Worm (Caenorhabditis elegans) whole organism, L2 larva: ENCODE results near the gene pbs-3.
"Not testable (repeated sequence)": the region's sequence is repeated elsewhere in the genome, so short reads cannot be mapped to it uniquely, and the experiment has no call there.

Experiments
- R02D3.7 ChIP-seq: fragments of 150-350 bp; optimal IDR thresholded peaks from 2 replicates; lab custom pipeline; 2014; ENCODE audit warnings: missing biosample characterization, missing genetic modification characterization
- ama-1 ChIP-seq: fragments of 150-350 bp; optimal IDR thresholded peaks from 2 replicates; lab custom pipeline; 2018; ENCODE audit warnings: inconsistent platforms
- blmp-1 ChIP-seq: sonication (generic microtip); optimal IDR thresholded peaks from 2 replicates; lab custom pipeline; 2017; ENCODE audit warnings: missing genetic modification characterization, mild to moderate bottlenecking, missing compliant biosample characterization, antibody characterized with exemption, moderate library complexity; ENCODE audit not compliant: insufficient read depth
- crh-2 ChIP-seq: sonication (generic microtip); optimal IDR thresholded peaks from 2 replicates; lab custom pipeline; 2017; ENCODE audit warnings: missing biosample characterization, missing genetic modification characterization
- fos-1 ChIP-seq: fragments of 150-350 bp; optimal IDR thresholded peaks from 2 replicates; lab custom pipeline; 2014; ENCODE audit warnings: missing biosample characterization, missing genetic modification characterization
- lin-39 ChIP-seq: fragments of 150-350 bp; optimal IDR thresholded peaks from 2 replicates; lab custom pipeline; 2014; ENCODE audit warnings: missing biosample characterization, missing genetic modification reagents, missing genetic modification characterization
- lsy-2 ChIP-seq, 2 experiments: fragments of 150-350 bp in 1 of 2; sonication (generic microtip) in 1 of 2; optimal IDR thresholded peaks; 2 replicates each; lab custom pipeline; 2014 to 2017; ENCODE audit warnings: missing biosample characterization in 2 of 2, missing genetic modification characterization in 2 of 2
- mab-5 ChIP-seq: fragments of 150-350 bp; optimal IDR thresholded peaks from 2 replicates; lab custom pipeline; 2014; ENCODE audit warnings: missing biosample characterization, missing genetic modification characterization
- nhr-12 ChIP-seq: fragments of 150-350 bp; optimal IDR thresholded peaks from 2 replicates; lab custom pipeline; 2014; ENCODE audit warnings: missing biosample characterization, missing genetic modification characterization
- nhr-25 ChIP-seq: fragments of 150-350 bp; sonication (generic microtip); optimal IDR thresholded peaks from 3 replicates; lab custom pipeline; 2014; ENCODE audit warnings: missing biosample characterization, missing genetic modification characterization
- nhr-6 ChIP-seq: fragments of 150-350 bp; optimal IDR thresholded peaks from 2 replicates; lab custom pipeline; 2014; ENCODE audit warnings: missing biosample characterization, missing genetic modification characterization
- peb-1 ChIP-seq: fragments of 150-350 bp; optimal IDR thresholded peaks from 2 replicates; lab custom pipeline; 2014; ENCODE audit warnings: missing biosample characterization, missing genetic modification characterization

DNA sequence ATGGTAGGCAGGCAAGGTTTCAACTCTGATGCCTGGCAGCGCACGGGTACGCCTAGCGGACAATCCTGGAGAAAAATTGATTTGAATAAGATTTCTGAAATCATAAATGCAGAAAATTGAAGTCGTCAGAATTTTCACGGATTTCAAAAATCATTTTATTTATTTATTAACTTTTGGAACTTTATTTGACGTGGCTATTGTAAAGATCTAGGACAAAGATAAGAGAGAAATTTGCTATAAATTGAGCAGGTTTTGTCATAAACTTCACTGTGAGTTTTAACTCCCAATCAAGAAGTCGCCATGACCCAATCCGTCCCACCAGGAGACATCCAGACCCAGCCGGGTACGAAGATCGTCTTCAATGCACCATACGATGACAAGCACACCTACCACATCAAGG is 22.5 kb downstream of the pbs-3 start, which contains the start of gene msp-152:
- not testable (repeated sequence) for TF ChIP-seq nhr-25 (tag; lab: Kevin White, UChicago); mab-5; blmp-1 (tag; lab: Kevin White, UChicago); peb-1 (tag; lab: Kevin White, UChicago); R02D3.7 (tag; lab: Kevin White, UChicago); crh-2 (tag; lab: Kevin White, UChicago); fos-1 (tag; lab: Kevin White, UChicago); nhr-12 (tag; lab: Kevin White, UChicago); nhr-6 (tag; lab: Kevin White, UChicago); lsy-2 (tag; optimal IDR thresholded peaks at IDR 0.05; lab: Kevin White, UChicago); ama-1; lin-39
